ENCODE assay signal across 5 worm cellular contexts in genomic region chrIV:7653198-7653597, ce11.
TF ChIP-seq lines count a peak whose summit lies in the region.

No protein-coding gene starts in this region.

TF ChIP-seq in whole organism, L2 larva, 48 proteins besides CTCF, POLR2A, EP300 and RAD21:
- no peak for TF ChIP-seq mbf-1 (tag; optimal IDR thresholded peaks at IDR 0.05; lab: Kevin White, UChicago)
- no peak for TF ChIP-seq elt-1 (tag; optimal IDR thresholded peaks at IDR 0.05; lab: Kevin White, UChicago)
- peak; percentile 51 for TF ChIP-seq fos-1 (tag; optimal IDR thresholded peaks at IDR 0.05; lab: Kevin White, UChicago)
- no peak for TF ChIP-seq lin-13 (GFP tag; optimal IDR thresholded peaks at IDR 0.05; lab: Kevin White, UChicago)
- TF ChIP-seq nhr-11 (tag; optimal IDR thresholded peaks at IDR 0.05; lab: Kevin White, UChicago): no peak

TF ChIP-seq in whole organism, L3 larva, 47 proteins besides CTCF, POLR2A, EP300 and RAD21:
- TF ChIP-seq aly-2 (tag; optimal IDR thresholded peaks at IDR 0.05; lab: Kevin White, UChicago) (no peak), ZK546.5 (tag; optimal IDR thresholded peaks at IDR 0.05; lab: Kevin White, UChicago) (no peak), ztf-4 (tag; optimal IDR thresholded peaks at IDR 0.05; lab: Kevin White, UChicago) (no peak), egl-5 (tag; optimal IDR thresholded peaks at IDR 0.05; lab: Kevin White, UChicago) (no peak), elt-2 (tag; optimal IDR thresholded peaks at IDR 0.05; lab: Kevin White, UChicago) (peak; percentile 38), ceh-16 (tag; optimal IDR thresholded peaks at IDR 0.05; lab: Kevin White, UChicago) (no peak), fos-1 (tag; optimal IDR thresholded peaks at IDR 0.05; lab: Kevin White, UChicago) (no peak), ceh-28 (tag; optimal IDR thresholded peaks at IDR 0.05; lab: Kevin White, UChicago) (no peak)

TF ChIP-seq in whole organism, L4 larva, 104 proteins besides CTCF, POLR2A, EP300 and RAD21:
- TF ChIP-seq pqm-1 (tag; optimal IDR thresholded peaks at IDR 0.05; lab: Kevin White, UChicago) (peak; percentile 23), nhr-28 (tag; optimal IDR thresholded peaks at IDR 0.05; lab: Kevin White, UChicago) (peak; percentile 73), daf-19 (GFP tag; conservative IDR thresholded peaks at IDR 0.05; lab: Robert Waterston, UW) (no peak)

TF ChIP-seq in whole organism, late embryonic, 69 proteins besides CTCF, POLR2A, EP300 and RAD21:
- peak; percentile 45 for TF ChIP-seq elt-2 (tag; optimal IDR thresholded peaks at IDR 0.05; lab: Kevin White, UChicago)
- TF ChIP-seq ceh-45 (GFP tag; IDR thresholded peaks at IDR 0.05; lab: Robert Waterston, UW): no peak
- TF ChIP-seq zip-5 (tag; optimal IDR thresholded peaks at IDR 0.05; lab: Kevin White, UChicago): no peak

TF ChIP-seq in whole organism, young adult, 124 proteins besides CTCF, POLR2A, EP300 and RAD21:
- TF ChIP-seq rcor-1 (GFP tag; IDR thresholded peaks at IDR 0.05; lab: Robert Waterston, UW): no peak
- TF ChIP-seq nhr-80 (tag; optimal IDR thresholded peaks at IDR 0.05; lab: Kevin White, UChicago): peak; percentile 28
- TF ChIP-seq nfyb-1 (GFP tag; IDR thresholded peaks at IDR 0.05; lab: Robert Waterston, UW): no peak
- TF ChIP-seq lsy-27 (tag; optimal IDR thresholded peaks at IDR 0.05; lab: Kevin White, UChicago; ENCODE audit: borderline replicate concordance, insufficient read depth): no peak
- no peak for TF ChIP-seq F49E8.2 (tag; optimal IDR thresholded peaks at IDR 0.05; lab: Kevin White, UChicago; ENCODE audit: insufficient read depth)
